Fruit fly (Drosophila melanogaster) whole organism, wandering third instar larva: ENCODE measurements around the gene ppk.

Experiments used
- CG32264 ChIP-seq: fragments of 200-800 bp; sonication (Bioruptor generic); optimal IDR thresholded peaks from 2 replicates; lab custom pipeline; 2016; ENCODE audit warnings: missing biosample characterization, missing genetic modification characterization
- CG9705 ChIP-seq: fragments of 200-800 bp; sonication (Bioruptor generic); optimal IDR thresholded peaks from 2 replicates; lab custom pipeline; 2018; ENCODE audit warnings: missing biosample characterization, mild to moderate bottlenecking, missing genetic modification characterization
- CrebA ChIP-seq: fragments of 200-800 bp; sonication (Bioruptor generic); optimal IDR thresholded peaks from 2 replicates; lab custom pipeline; 2016; ENCODE audit warnings: missing biosample characterization, mild to moderate bottlenecking, missing genetic modification characterization, borderline replicate concordance
- Dif ChIP-seq: fragments of 200-275, 200-300 bp; sonication (Bioruptor generic); optimal IDR thresholded peaks from 2 replicates; lab custom pipeline; 2018; ENCODE audit warnings: missing biosample characterization, missing genetic modification characterization; ENCODE audit not compliant: partially characterized antibody
- GATAd ChIP-seq: sonication (Bioruptor generic); optimal IDR thresholded peaks from 2 replicates; lab custom pipeline; 2016; ENCODE audit warnings: missing biosample characterization, missing genetic modification characterization
- HLH106 ChIP-seq: fragments of 200-800 bp; optimal IDR thresholded peaks from 3 replicates; lab custom pipeline; 2019; ENCODE audit warnings: missing biosample characterization, mild to moderate bottlenecking, missing genetic modification characterization, moderate library complexity
- Hnf4 ChIP-seq: fragments of 200-800 bp; sonication (Bioruptor generic); optimal IDR thresholded peaks from 2 replicates; lab custom pipeline; 2016; ENCODE audit warnings: missing biosample characterization, mild to moderate bottlenecking, missing genetic modification characterization
- Hr78 ChIP-seq: fragments of >200 bp; optimal IDR thresholded peaks from 2 replicates; lab custom pipeline; 2017; ENCODE audit warnings: missing biosample characterization, missing genetic modification characterization
- Hr83 ChIP-seq: fragments of 200-300 bp; sonication (Bioruptor generic); optimal IDR thresholded peaks from 2 replicates; lab custom pipeline; 2016; ENCODE audit warnings: missing biosample characterization, mild to moderate bottlenecking, missing genetic modification characterization, moderate library complexity; ENCODE audit not compliant: poor library complexity, severe bottlenecking
- Mio ChIP-seq: sonication (Bioruptor generic); optimal IDR thresholded peaks from 2 replicates; lab custom pipeline; 2016; ENCODE audit warnings: missing biosample characterization, missing genetic modification characterization
- N ChIP-seq: fragments of >200 bp; optimal IDR thresholded peaks from 2 replicates; lab custom pipeline; 2018; ENCODE audit warnings: missing biosample characterization, missing external identifiers, missing genetic modification characterization
- OdsH ChIP-seq: fragments of 200-800 bp; sonication (Bioruptor generic); optimal IDR thresholded peaks from 2 replicates; lab custom pipeline; 2016; ENCODE audit warnings: missing biosample characterization, mild to moderate bottlenecking, missing genetic modification characterization
- Rel ChIP-seq, 2 experiments: fragments of 200-800 bp; sonication (Bioruptor generic) in 1 of 2; optimal IDR thresholded peaks; 2 replicates in 1 of 2; 3 replicates in 1 of 2; lab custom pipeline; 2016 to 2019; ENCODE audit warnings: mild to moderate bottlenecking in 2 of 2, missing biosample characterization in 2 of 2, missing genetic modification characterization in 2 of 2, moderate library complexity in 1 of 2
- Sp1 ChIP-seq: fragments of 200-800 bp; sonication (Bioruptor generic); optimal IDR thresholded peaks from 3 replicates; lab custom pipeline; 2019; ENCODE audit warnings: missing biosample characterization, mild to moderate bottlenecking, missing genetic modification characterization, moderate library complexity
- Vsx2 ChIP-seq: fragments of 200-300, 225-300 bp; sonication (Bioruptor generic); optimal IDR thresholded peaks from 2 replicates; lab custom pipeline; 2018; ENCODE audit warnings: missing biosample characterization, missing genetic modification characterization; ENCODE audit not compliant: partially characterized antibody
- br ChIP-seq: fragments of 200-800 bp; sonication (Bioruptor generic); optimal IDR thresholded peaks from 2 replicates; lab custom pipeline; 2016; ENCODE audit warnings: missing biosample characterization, missing genetic modification characterization
- dl ChIP-seq, 2 experiments: fragments of 175-275, 200-275 bp in 1 of 2; fragments of 200-275 bp in 1 of 2; sonication (Bioruptor generic); optimal IDR thresholded peaks; lab custom pipeline; 2018; ENCODE audit warnings: mild to moderate bottlenecking in 2 of 2, missing biosample characterization in 2 of 2, missing genetic modification characterization in 2 of 2, moderate library complexity in 2 of 2; ENCODE audit not compliant: partially characterized antibody in 2 of 2, insufficient read depth in 1 of 2
- dmrt93B ChIP-seq: fragments of 200-800 bp; sonication (Bioruptor generic); optimal IDR thresholded peaks from 2 replicates; lab custom pipeline; 2018; ENCODE audit warnings: missing biosample characterization, mild to moderate bottlenecking, missing genetic modification characterization
- dsf ChIP-seq: sonication (Bioruptor generic); optimal IDR thresholded peaks from 2 replicates; lab custom pipeline; 2016; ENCODE audit warnings: missing biosample characterization, missing genetic modification characterization, borderline replicate concordance
- ey ChIP-seq: fragments of 200-800 bp; sonication (Bioruptor generic); optimal IDR thresholded peaks from 2 replicates; lab custom pipeline; 2016; ENCODE audit warnings: missing biosample characterization, missing genetic modification characterization
- foxo ChIP-seq, 2 experiments: fragments of 200-800 bp; sonication (Bioruptor generic); optimal IDR thresholded peaks; 2 replicates in 1 of 2; 3 replicates in 1 of 2; lab custom pipeline; 2016 to 2017; ENCODE audit warnings: missing biosample characterization in 2 of 2, missing genetic modification characterization in 2 of 2
- fru ChIP-seq: fragments of 200-800 bp; sonication (Bioruptor generic); optimal IDR thresholded peaks from 3 replicates; lab custom pipeline; 2016; ENCODE audit warnings: missing biosample characterization, mild to moderate bottlenecking, missing genetic modification characterization
- h ChIP-seq: fragments of 200-800 bp; sonication (Bioruptor generic); optimal IDR thresholded peaks from 3 replicates; lab custom pipeline; 2016; ENCODE audit warnings: missing biosample characterization, mild to moderate bottlenecking, missing genetic modification characterization
- jim ChIP-seq: fragments of 175-275, 200-325 bp; sonication (Bioruptor generic); optimal IDR thresholded peaks from 2 replicates; lab custom pipeline; 2016; ENCODE audit warnings: missing biosample characterization, mild to moderate bottlenecking, missing genetic modification characterization
- lola ChIP-seq: fragments of >200 bp; optimal IDR thresholded peaks from 2 replicates; lab custom pipeline; 2017; ENCODE audit warnings: missing biosample characterization, missing genetic modification characterization
- pan ChIP-seq: fragments of >200 bp; optimal IDR thresholded peaks from 2 replicates; lab custom pipeline; 2017
- psq ChIP-seq: fragments of 200-800 bp; sonication (Bioruptor generic); optimal IDR thresholded peaks from 3 replicates; lab custom pipeline; 2017; ENCODE audit warnings: missing biosample characterization, mild to moderate bottlenecking, missing genetic modification characterization, moderate library complexity
- rgr ChIP-seq: fragments of 200-800 bp; sonication (Bioruptor generic); optimal IDR thresholded peaks from 3 replicates; lab custom pipeline; 2016; ENCODE audit warnings: missing biosample characterization, mild to moderate bottlenecking, missing genetic modification characterization
- sv ChIP-seq: fragments of 200-800 bp; sonication (Bioruptor generic); optimal IDR thresholded peaks from 3 replicates; lab custom pipeline; 2016; ENCODE audit warnings: missing biosample characterization, missing genetic modification characterization
- tai ChIP-seq: sonication (Bioruptor generic); optimal IDR thresholded peaks from 2 replicates; lab custom pipeline; 2016; ENCODE audit warnings: missing biosample characterization, missing genetic modification characterization
- usp ChIP-seq: fragments of >200 bp; optimal IDR thresholded peaks from 2 replicates; lab custom pipeline; 2017; ENCODE audit warnings: missing biosample characterization, missing genetic modification characterization
- woc ChIP-seq: sonication (Bioruptor generic); optimal IDR thresholded peaks from 2 replicates; lab custom pipeline; 2016; ENCODE audit warnings: missing biosample characterization, mild to moderate bottlenecking, missing genetic modification characterization

ppk gene

dm6 chr2L:14408383-14409004 is 27.5 kb upstream of the ppk start:
- no peak for TF ChIP-seq woc
- TF ChIP-seq Rel (GFP tag; optimal IDR thresholded peaks at IDR 0.05; lab: Kevin White, UChicago) = no peak
- peak; percentile 72 for TF ChIP-seq Rel (tag; optimal IDR thresholded peaks at IDR 0.05; lab: Kevin White, UChicago)

dm6 chr2L:14404744-14405449 is 23.9 kb upstream of the ppk start:
- TF ChIP-seq Rel (GFP tag; optimal IDR thresholded peaks at IDR 0.05; lab: Kevin White, UChicago) (no peak), Rel (tag; optimal IDR thresholded peaks at IDR 0.05; lab: Kevin White, UChicago) (no peak), lola (no peak), Mio (GFP tag; lab: Kevin White, UChicago) (no peak), dmrt93B (GFP tag; lab: Kevin White, UChicago) (no peak), dsf (GFP tag; lab: Kevin White, UChicago) (no peak), Vsx2 (no peak), GATAd (no peak), foxo (GFP tag; optimal IDR thresholded peaks at IDR 0.05; lab: Kevin White, UChicago) (peak in 1 of 2 experiments; percentile 18), pan (lab: Kevin White, UChicago) (no peak), dl (GFP tag; optimal IDR thresholded peaks at IDR 0.05; lab: Kevin White, UChicago; ENCODE audit: insufficient read depth in 1 of 2, partially characterized antibody in 2 of 2) (no peak), Hnf4 (no peak), usp (GFP tag; lab: Kevin White, UChicago) (no peak), Sp1 (GFP tag; lab: Kevin White, UChicago) (peak; percentile 13), CG9705 (no peak), h (GFP tag; lab: Kevin White, UChicago) (peak; percentile 3), OdsH (GFP tag; lab: Kevin White, UChicago) (no peak), HLH106 (tag; lab: Kevin White, UChicago) (no peak), Dif (GFP tag; lab: Kevin White, UChicago) (no peak), tai (GFP tag; lab: Kevin White, UChicago) (no peak), Hr78 (no peak), psq (GFP tag; lab: Kevin White, UChicago) (no peak), jim (GFP tag; lab: Kevin White, UChicago) (no peak), CrebA (GFP tag; lab: Kevin White, UChicago) (peak; percentile 60)

dm6 chr2L:14403568-14403967 is 22.6 kb upstream of the ppk start:
- TF ChIP-seq Rel (GFP tag; optimal IDR thresholded peaks at IDR 0.05; lab: Kevin White, UChicago) (no peak), Rel (tag; optimal IDR thresholded peaks at IDR 0.05; lab: Kevin White, UChicago) (peak; percentile 18), tai (GFP tag; lab: Kevin White, UChicago) (no peak)

- TF ChIP-seq pan (lab: Kevin White, UChicago) (no peak), CG9705 (no peak), sv (GFP tag; lab: Kevin White, UChicago) (no peak), foxo (GFP tag; optimal IDR thresholded peaks at IDR 0.05; lab: Kevin White, UChicago) (peak in 1 of 2 experiments; percentile 3), Hr83 (GFP tag; lab: Kevin White, UChicago) (no peak), h (GFP tag; lab: Kevin White, UChicago) (peak; percentile 20), CG32264 (GFP tag; lab: Kevin White, UChicago) (no peak)
- TF ChIP-seq, all 38 proteins: peak for 2
Measured at dm6 chr2L:14401616-14402240, 20.8 kb upstream of the ppk start.

dm6 chr2L:14400676-14401075 is 19.7 kb upstream of the ppk start:
- TF ChIP-seq OdsH (GFP tag; lab: Kevin White, UChicago) (peak; percentile 26), N (no peak), rgr (GFP tag; lab: Kevin White, UChicago) (peak; percentile 11), Hr78 (no peak), h (GFP tag; lab: Kevin White, UChicago) (peak; percentile 31), Sp1 (GFP tag; lab: Kevin White, UChicago) (peak; percentile 35), HLH106 (tag; lab: Kevin White, UChicago) (peak; percentile 75), Hnf4 (no peak), foxo (GFP tag; optimal IDR thresholded peaks at IDR 0.05; lab: Kevin White, UChicago) (peak in 1 of 2 experiments; percentile 49), GATAd (no peak), CG32264 (GFP tag; lab: Kevin White, UChicago) (no peak), dmrt93B (GFP tag; lab: Kevin White, UChicago) (peak; percentile 44), fru (GFP tag; lab: Kevin White, UChicago) (peak; percentile 34), Mio (GFP tag; lab: Kevin White, UChicago) (no peak), ey (GFP tag; lab: Kevin White, UChicago) (peak; percentile 7), br (peak; percentile 1)
